Worm (Caenorhabditis elegans) whole organism, L2 larva: ENCODE measurements around the gene C10G8.2.

Experiments
- C34F6.9 ChIP-seq: fragments of 150-350 bp; optimal IDR thresholded peaks from 2 replicates; lab custom pipeline; 2014; ENCODE audit warnings: missing biosample characterization, missing genetic modification characterization
- F13H6.1 ChIP-seq: sonication (generic microtip); optimal IDR thresholded peaks from 2 replicates; lab custom pipeline; 2016; ENCODE audit warnings: missing genetic modification characterization, missing compliant biosample characterization
- ZK546.5 ChIP-seq: sonication (generic microtip); optimal IDR thresholded peaks from 2 replicates; lab custom pipeline; 2017; ENCODE audit warnings: missing biosample characterization, missing genetic modification characterization
- aly-2 ChIP-seq: fragments of 150-350 bp; optimal IDR thresholded peaks from 2 replicates; lab custom pipeline; 2014; ENCODE audit warnings: missing biosample characterization, missing genetic modification characterization
- ama-1 ChIP-seq: fragments of 150-350 bp; optimal IDR thresholded peaks from 2 replicates; lab custom pipeline; 2018; ENCODE audit warnings: inconsistent platforms
- blmp-1 ChIP-seq: sonication (generic microtip); optimal IDR thresholded peaks from 2 replicates; lab custom pipeline; 2017; ENCODE audit warnings: missing genetic modification characterization, mild to moderate bottlenecking, missing compliant biosample characterization, antibody characterized with exemption, moderate library complexity; ENCODE audit not compliant: insufficient read depth
- ceh-16 ChIP-seq: fragments of 150-350 bp; optimal IDR thresholded peaks from 2 replicates; lab custom pipeline; 2014; ENCODE audit warnings: missing biosample characterization, missing genetic modification characterization
- crh-2 ChIP-seq: sonication (generic microtip); optimal IDR thresholded peaks from 2 replicates; lab custom pipeline; 2017; ENCODE audit warnings: missing biosample characterization, missing genetic modification characterization
- dmd-4 ChIP-seq: sonication (generic microtip); optimal IDR thresholded peaks from 2 replicates; lab custom pipeline; 2017; ENCODE audit warnings: missing biosample characterization, missing genetic modification characterization
- egl-27 ChIP-seq: sonication (generic microtip); optimal IDR thresholded peaks from 3 replicates; lab custom pipeline; 2017; ENCODE audit warnings: missing biosample characterization, missing genetic modification reagents, missing genetic modification characterization
- elt-1 ChIP-seq: fragments of 150-350 bp; optimal IDR thresholded peaks from 2 replicates; lab custom pipeline; 2014; ENCODE audit warnings: missing biosample characterization, missing genetic modification characterization
- fos-1 ChIP-seq: fragments of 150-350 bp; optimal IDR thresholded peaks from 2 replicates; lab custom pipeline; 2014; ENCODE audit warnings: missing biosample characterization, missing genetic modification characterization
- gmeb-1 ChIP-seq: fragments of 150-350 bp; optimal IDR thresholded peaks from 2 replicates; lab custom pipeline; 2014; ENCODE audit warnings: missing biosample characterization, missing genetic modification characterization
- lin-11 ChIP-seq: fragments of 150-350 bp; sonication (generic microtip); optimal IDR thresholded peaks from 2 replicates; lab custom pipeline; 2014; ENCODE audit warnings: missing biosample characterization, missing genetic modification characterization, inconsistent platforms, mixed read lengths
- lin-13 ChIP-seq: fragments of 150-350 bp; optimal IDR thresholded peaks from 2 replicates; lab custom pipeline; 2014; ENCODE audit warnings: missing biosample characterization, missing genetic modification reagents, missing genetic modification characterization
- lin-39 ChIP-seq: fragments of 150-350 bp; optimal IDR thresholded peaks from 2 replicates; lab custom pipeline; 2014; ENCODE audit warnings: missing biosample characterization, missing genetic modification reagents, missing genetic modification characterization
- lsy-2 ChIP-seq, 2 experiments: fragments of 150-350 bp in 1 of 2; sonication (generic microtip) in 1 of 2; optimal IDR thresholded peaks; 2 replicates each; lab custom pipeline; 2014 to 2017; ENCODE audit warnings: missing biosample characterization in 2 of 2, missing genetic modification characterization in 2 of 2
- mab-5 ChIP-seq: fragments of 150-350 bp; optimal IDR thresholded peaks from 2 replicates; lab custom pipeline; 2014; ENCODE audit warnings: missing biosample characterization, missing genetic modification characterization
- mdl-1 ChIP-seq, 2 experiments: fragments of 150-350 bp in 1 of 2; sonication (generic microtip) in 1 of 2; optimal IDR thresholded peaks; 2 replicates each; lab custom pipeline; 2017; ENCODE audit warnings: missing biosample characterization in 2 of 2, missing genetic modification characterization in 2 of 2
- nhr-10 ChIP-seq: sonication (generic microtip); optimal IDR thresholded peaks from 2 replicates; lab custom pipeline; 2017; ENCODE audit warnings: missing biosample characterization, missing genetic modification characterization
- nhr-11 ChIP-seq: fragments of 150-350 bp; optimal IDR thresholded peaks from 2 replicates; lab custom pipeline; 2014; ENCODE audit warnings: missing biosample characterization, missing genetic modification characterization
- nhr-12 ChIP-seq: fragments of 150-350 bp; optimal IDR thresholded peaks from 2 replicates; lab custom pipeline; 2014; ENCODE audit warnings: missing biosample characterization, missing genetic modification characterization
- nhr-129 ChIP-seq: fragments of 150-350 bp; optimal IDR thresholded peaks from 2 replicates; lab custom pipeline; 2014; ENCODE audit warnings: missing biosample characterization, missing genetic modification characterization
- nhr-21 ChIP-seq: fragments of 150-350 bp; optimal IDR thresholded peaks from 2 replicates; lab custom pipeline; 2014; ENCODE audit warnings: missing biosample characterization, missing genetic modification characterization
- nhr-23 ChIP-seq: fragments of 150-350 bp; optimal IDR thresholded peaks from 2 replicates; lab custom pipeline; 2014; ENCODE audit warnings: missing biosample characterization, missing genetic modification reagents, missing genetic modification characterization
- nhr-25 ChIP-seq: fragments of 150-350 bp; sonication (generic microtip); optimal IDR thresholded peaks from 3 replicates; lab custom pipeline; 2014; ENCODE audit warnings: missing biosample characterization, missing genetic modification characterization
- nhr-6 ChIP-seq: fragments of 150-350 bp; optimal IDR thresholded peaks from 2 replicates; lab custom pipeline; 2014; ENCODE audit warnings: missing biosample characterization, missing genetic modification characterization
- peb-1 ChIP-seq: fragments of 150-350 bp; optimal IDR thresholded peaks from 2 replicates; lab custom pipeline; 2014; ENCODE audit warnings: missing biosample characterization, missing genetic modification characterization
- sem-4 ChIP-seq: fragments of 150-350 bp; optimal IDR thresholded peaks from 2 replicates; lab custom pipeline; 2014; ENCODE audit warnings: missing biosample characterization, missing genetic modification reagents, missing genetic modification characterization
- sma-9 ChIP-seq, 2 experiments: fragments of 150-350 bp in 1 of 2; sonication (generic microtip) in 1 of 2; optimal IDR thresholded peaks; 2 replicates each; lab custom pipeline; 2014 to 2016; ENCODE audit warnings: missing genetic modification characterization in 2 of 2, mild to moderate bottlenecking in 1 of 2, missing biosample characterization in 1 of 2, missing compliant biosample characterization in 1 of 2, missing genetic modification reagents in 1 of 2, moderate library complexity in 1 of 2
- snpc-4 ChIP-seq: fragments of 150-350 bp; optimal IDR thresholded peaks from 2 replicates; lab custom pipeline; 2014; ENCODE audit warnings: missing biosample characterization, missing genetic modification characterization
- unc-55 ChIP-seq: fragments of 150-350 bp; sonication (generic microtip); optimal IDR thresholded peaks from 3 replicates; lab custom pipeline; 2014; ENCODE audit warnings: missing biosample characterization, missing genetic modification reagents, missing genetic modification characterization
- unc-62 ChIP-seq: fragments of 150-350 bp; optimal IDR thresholded peaks from 2 replicates; lab custom pipeline; 2014; ENCODE audit warnings: missing biosample characterization, missing genetic modification reagents, missing genetic modification characterization
- zag-1 ChIP-seq: fragments of 150-350 bp; optimal IDR thresholded peaks from 2 replicates; lab custom pipeline; 2014; ENCODE audit warnings: missing biosample characterization, missing genetic modification characterization
- ztf-4 ChIP-seq: fragments of 150-350 bp; optimal IDR thresholded peaks from 2 replicates; lab custom pipeline; 2014; ENCODE audit warnings: missing biosample characterization, missing genetic modification characterization

The C10G8.2 gene

DNA sequence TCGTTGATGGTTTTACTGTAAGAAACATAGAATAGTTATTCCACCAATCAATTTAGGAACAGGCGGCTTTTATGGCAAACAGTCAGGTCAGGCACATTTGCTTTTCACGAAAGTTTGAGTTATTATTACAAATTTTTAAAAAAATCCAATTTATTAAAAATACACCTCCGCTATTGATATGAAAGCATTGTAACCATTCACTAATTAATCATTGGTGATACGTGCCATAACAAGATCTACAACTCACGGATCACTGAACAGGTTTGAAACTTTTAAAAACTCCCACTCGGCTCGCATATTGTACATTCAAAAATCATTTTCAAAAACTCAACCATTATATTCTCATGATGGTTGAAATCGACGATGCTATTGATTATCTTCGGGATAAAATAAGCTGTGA is 25.3 kb downstream of the C10G8.2 start, which contains the start of gene srg-27:
Gene srg-27 (plus strand): TSS at position 301 of the 400 bp plus-strand sequence.
- TF ChIP-seq nhr-25 (tag; lab: Kevin White, UChicago) (no peak), elt-1 (tag; lab: Kevin White, UChicago) (no peak), unc-55 (GFP tag; lab: Kevin White, UChicago) (no peak), zag-1 (tag; lab: Kevin White, UChicago) (no peak), F13H6.1 (tag; lab: Kevin White, UChicago) (no peak), ceh-16 (no peak), nhr-10 (tag; lab: Kevin White, UChicago) (no peak), ZK546.5 (tag; lab: Kevin White, UChicago) (no peak), mdl-1 (tag; optimal IDR thresholded peaks at IDR 0.05; lab: Kevin White, UChicago) (no peak)

DNA sequence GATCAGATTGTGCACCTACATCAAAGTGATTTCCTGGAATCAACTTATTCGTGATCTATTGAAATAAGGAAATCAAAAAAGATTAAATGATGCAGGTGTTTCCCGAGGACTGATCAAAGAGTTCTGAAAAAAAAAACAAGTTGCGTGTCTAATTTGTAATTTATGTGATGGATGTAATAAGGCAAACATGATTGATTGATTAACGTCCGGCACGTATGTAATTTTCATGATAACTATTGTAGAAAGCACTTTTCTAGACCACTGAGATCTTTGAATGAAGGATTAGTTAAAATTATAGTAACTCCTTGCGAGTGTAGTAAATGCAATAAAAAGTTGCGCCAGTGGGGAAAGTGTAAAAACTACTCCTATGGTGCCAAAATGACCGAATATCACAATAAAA is 31.2 kb downstream of the C10G8.2 start, which contains the start of gene srg-25:
Gene srg-25 (minus strand): TSS at position 101 of the 400 bp plus-strand sequence.
- no peak for TF ChIP-seq nhr-10 (tag; lab: Kevin White, UChicago)
- TF ChIP-seq lin-39 (tag; lab: Kevin White, UChicago) = no peak
- no peak for TF ChIP-seq lin-13 (GFP tag; lab: Kevin White, UChicago)
- no peak for TF ChIP-seq nhr-12 (tag; lab: Kevin White, UChicago)
- TF ChIP-seq mab-5 (tag; lab: Kevin White, UChicago) = no peak
- TF ChIP-seq fos-1 (tag; lab: Kevin White, UChicago) = no peak
- TF ChIP-seq ama-1 (lab: Kevin White, UChicago) = no peak
- TF ChIP-seq egl-27 (tag; lab: Kevin White, UChicago) = no peak
- TF ChIP-seq crh-2 = no peak
- no peak for TF ChIP-seq lin-11
- no peak for TF ChIP-seq ceh-16
- no peak for TF ChIP-seq ztf-4 (tag; lab: Kevin White, UChicago)
- no peak for TF ChIP-seq C34F6.9
- TF ChIP-seq sma-9 (GFP tag; optimal IDR thresholded peaks at IDR 0.05; lab: Kevin White, UChicago) = no peak
- TF ChIP-seq sma-9 (tag; optimal IDR thresholded peaks at IDR 0.05; lab: Kevin White, UChicago) = no peak
- no peak for TF ChIP-seq dmd-4 (tag; lab: Kevin White, UChicago)
- TF ChIP-seq lsy-2 (tag; optimal IDR thresholded peaks at IDR 0.05; lab: Kevin White, UChicago) = no peak
- no peak for TF ChIP-seq F13H6.1 (tag; lab: Kevin White, UChicago)
- no peak for TF ChIP-seq nhr-11 (tag; lab: Kevin White, UChicago)
- TF ChIP-seq unc-62 (GFP tag; lab: Kevin White, UChicago) = no peak
- no peak for TF ChIP-seq nhr-21

DNA sequence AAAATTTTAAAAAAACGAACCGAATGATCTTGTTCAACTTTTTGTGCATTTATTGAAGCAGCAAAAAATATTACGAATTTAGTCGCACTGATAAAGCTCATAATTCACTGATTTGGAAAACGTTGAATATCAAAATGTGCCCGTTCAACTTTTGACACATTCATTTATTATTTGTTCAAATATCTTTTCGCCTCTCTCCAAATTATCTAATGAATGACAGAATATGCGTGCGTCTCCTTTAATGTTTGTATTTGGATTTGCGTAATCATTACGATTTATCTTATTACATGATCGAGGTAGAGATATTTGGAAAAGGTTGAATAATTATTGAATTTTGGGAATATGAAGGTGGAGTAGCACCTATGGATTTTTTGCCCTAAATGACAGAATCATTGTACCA is 35.3 kb downstream of the C10G8.2 start, which contains the start of gene T09D3.3:
Gene T09D3.3 (minus strand): TSS at position 101 of the 400 bp plus-strand sequence.
- TF ChIP-seq mdl-1 (tag; optimal IDR thresholded peaks at IDR 0.05; lab: Kevin White, UChicago) = no peak
- no peak for TF ChIP-seq sma-9 (GFP tag; optimal IDR thresholded peaks at IDR 0.05; lab: Kevin White, UChicago)
- TF ChIP-seq sma-9 (tag; optimal IDR thresholded peaks at IDR 0.05; lab: Kevin White, UChicago) = no peak
- TF ChIP-seq sem-4 (tag; lab: Kevin White, UChicago) = no peak
- TF ChIP-seq aly-2 (tag; lab: Kevin White, UChicago) = no peak
- no peak for TF ChIP-seq elt-1 (tag; lab: Kevin White, UChicago)
- TF ChIP-seq snpc-4 (tag; lab: Kevin White, UChicago) = no peak

DNA sequence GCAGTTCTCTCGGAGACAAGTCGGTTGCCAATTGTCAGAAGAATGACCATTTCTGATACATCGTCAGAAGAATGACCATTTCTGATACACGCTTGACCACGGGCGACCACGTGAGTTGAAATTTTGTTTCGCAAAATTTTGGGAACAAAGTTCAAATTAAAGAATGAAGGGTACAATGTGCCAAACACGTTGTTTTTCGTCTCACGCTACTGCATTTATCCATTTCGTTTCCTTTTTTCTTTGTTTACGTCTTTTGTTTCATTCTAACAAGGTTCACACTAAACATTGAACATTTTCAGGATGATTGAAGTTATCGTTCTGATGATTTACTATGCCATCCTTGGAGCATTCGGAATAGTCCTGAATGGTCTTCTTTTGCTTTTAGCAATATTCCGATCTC is 37.3 kb downstream of the C10G8.2 start, which contains the start of gene srd-9:
Gene srd-9 (plus strand): TSS at position 301 of the 400 bp plus-strand sequence.
- TF ChIP-seq unc-62 (GFP tag; lab: Kevin White, UChicago) (no peak), F13H6.1 (tag; lab: Kevin White, UChicago) (no peak), zag-1 (tag; lab: Kevin White, UChicago) (no peak), lsy-2 (tag; optimal IDR thresholded peaks at IDR 0.05; lab: Kevin White, UChicago) (no peak), blmp-1 (tag; lab: Kevin White, UChicago) (no peak), gmeb-1 (no peak), nhr-6 (no peak), peb-1 (no peak), ama-1 (lab: Kevin White, UChicago) (no peak), ZK546.5 (tag; lab: Kevin White, UChicago) (no peak), crh-2 (no peak), elt-1 (tag; lab: Kevin White, UChicago) (no peak), nhr-10 (tag; lab: Kevin White, UChicago) (no peak), sma-9 (GFP tag; optimal IDR thresholded peaks at IDR 0.05; lab: Kevin White, UChicago) (no peak), sma-9 (tag; optimal IDR thresholded peaks at IDR 0.05; lab: Kevin White, UChicago) (no peak), nhr-23 (tag; lab: Kevin White, UChicago) (no peak), nhr-129 (no peak)
